Fruit fly (Drosophila melanogaster) whole organism, embryonic: Measurements from ENCODE around the gene CG9518.

Experiments used
- Ada2b ChIP-seq: fragments of 200-800 bp; sonication (Bioruptor generic); IDR thresholded peaks from 2 replicates; pipeline ENCODE4 v1.3.6; 2022; ENCODE audit warnings: missing biosample characterization, missing genetic modification characterization
- Atf6 ChIP-seq: fragments of 200-800 bp; sonication (Bioruptor generic); IDR thresholded peaks from 2 replicates; pipeline ENCODE4 v1.3.6; 2022; ENCODE audit warnings: missing biosample characterization, missing genetic modification characterization
- Bdp1 ChIP-seq: fragments of 200-800 bp; sonication (Bioruptor generic); optimal IDR thresholded peaks from 3 replicates; lab custom pipeline; 2016; ENCODE audit warnings: missing biosample characterization, missing genetic modification characterization
- Bgb ChIP-seq: fragments of 200-800 bp; sonication (Bioruptor generic); IDR thresholded peaks from 2 replicates; pipeline ENCODE4 v1.3.6; 2022; ENCODE audit warnings: missing biosample characterization, missing genetic modification characterization; ENCODE audit not compliant: partially characterized antibody
- CG11085 ChIP-seq: fragments of 200-800 bp; sonication (Bioruptor generic); IDR thresholded peaks from 2 replicates; pipeline ENCODE4 v1.3.6; 2022; ENCODE audit warnings: missing biosample characterization, missing genetic modification characterization
- CG11398 ChIP-seq: fragments of 200-800 bp; sonication (Bioruptor generic); optimal IDR thresholded peaks from 2 replicates; lab custom pipeline; 2016; ENCODE audit warnings: missing biosample characterization, missing genetic modification characterization
- CG12942 ChIP-seq: fragments of 200-800 bp; sonication (Bioruptor generic); optimal IDR thresholded peaks from 3 replicates; lab custom pipeline; 2016; ENCODE audit warnings: missing biosample characterization, missing genetic modification characterization
- CG13894 ChIP-seq: fragments of 200-800 bp; sonication (Bioruptor generic); optimal IDR thresholded peaks from 3 replicates; lab custom pipeline; 2018; ENCODE audit warnings: missing biosample characterization, mild to moderate bottlenecking, missing genetic modification characterization, moderate library complexity
- CG17829 ChIP-seq: fragments of 200-800 bp; optimal IDR thresholded peaks from 2 replicates; lab custom pipeline; 2019; ENCODE audit warnings: missing biosample characterization, mild to moderate bottlenecking, missing genetic modification characterization, moderate library complexity
- CG3726 ChIP-seq: fragments of 200-800 bp; sonication (Bioruptor generic); IDR thresholded peaks from 3 replicates; pipeline ENCODE4, ENCODE4 v1.3.6; 2022; ENCODE audit warnings: missing biosample characterization, missing genetic modification characterization
- CG4854 ChIP-seq: fragments of 200-800 bp; sonication (Bioruptor generic); optimal IDR thresholded peaks from 2 replicates; lab custom pipeline; 2016; ENCODE audit warnings: missing biosample characterization, missing genetic modification characterization, inconsistent platforms
- CG6813 ChIP-seq: fragments of 200-800 bp; sonication (Bioruptor generic); optimal IDR thresholded peaks from 2 replicates; lab custom pipeline; 2017; ENCODE audit warnings: missing biosample characterization, missing genetic modification characterization, mild to moderate bottlenecking, moderate library complexity, missing genetic modification reagents
- CG9817 ChIP-seq: fragments of 200-800 bp; sonication (Bioruptor generic); optimal IDR thresholded peaks from 2 replicates; lab custom pipeline; 2018; ENCODE audit warnings: missing biosample characterization, mild to moderate bottlenecking, missing genetic modification characterization, moderate library complexity
- CG9876 ChIP-seq: fragments of 200-800 bp; sonication (Bioruptor generic); optimal IDR thresholded peaks from 2 replicates; lab custom pipeline; 2016; ENCODE audit warnings: missing biosample characterization, missing genetic modification characterization
- CkIIα-i1 ChIP-seq: fragments of 200-800 bp; sonication (Bioruptor generic); IDR thresholded peaks from 2 replicates; pipeline ENCODE4 v1.3.6; 2022; ENCODE audit warnings: missing biosample characterization, missing genetic modification characterization
- ERR ChIP-seq: fragments of 200-800 bp; sonication (Bioruptor generic); optimal IDR thresholded peaks from 2 replicates; lab custom pipeline; 2016; ENCODE audit warnings: missing biosample characterization, missing genetic modification characterization
- HHEX ChIP-seq: fragments of 200-800 bp; sonication (Bioruptor generic); optimal IDR thresholded peaks from 3 replicates; lab custom pipeline; 2017; ENCODE audit warnings: missing biosample characterization, mild to moderate bottlenecking, missing genetic modification characterization, missing genetic modification reagents
- HLH4C ChIP-seq: fragments of 200-800 bp; sonication (Bioruptor generic); IDR thresholded peaks from 3 replicates; pipeline ENCODE4 v1.3.6; 2022; ENCODE audit warnings: missing biosample characterization, missing genetic modification characterization; ENCODE audit not compliant: partially characterized antibody
- MESR4 ChIP-seq: fragments of 200-800 bp; sonication (Bioruptor generic); optimal IDR thresholded peaks from 2 replicates; lab custom pipeline; 2018; ENCODE audit warnings: missing biosample characterization, mild to moderate bottlenecking, missing genetic modification characterization, moderate library complexity
- Oli ChIP-seq: fragments of 200-800 bp; sonication (Bioruptor generic); optimal IDR thresholded peaks from 2 replicates; lab custom pipeline; 2018; ENCODE audit warnings: missing biosample characterization, mild to moderate bottlenecking, missing genetic modification characterization, moderate library complexity
- PHDP ChIP-seq: fragments of 200-800 bp; sonication (Bioruptor generic); optimal IDR thresholded peaks from 3 replicates; lab custom pipeline; 2018; ENCODE audit warnings: missing biosample characterization, mild to moderate bottlenecking, missing genetic modification characterization, moderate library complexity
- TFAM ChIP-seq: fragments of 200-800 bp; sonication (Bioruptor generic); optimal IDR thresholded peaks from 2 replicates; lab custom pipeline; 2017; ENCODE audit warnings: missing biosample characterization, missing genetic modification characterization, inconsistent platforms
- Usf ChIP-seq: fragments of 200-800 bp; sonication (Bioruptor generic); optimal IDR thresholded peaks from 2 replicates; lab custom pipeline; 2017; ENCODE audit warnings: missing genotype, missing biosample characterization, missing genetic modification characterization
- ac ChIP-seq: fragments of 200-800 bp; sonication (Bioruptor generic); optimal IDR thresholded peaks from 3 replicates; lab custom pipeline; 2017; ENCODE audit warnings: missing biosample characterization, mild to moderate bottlenecking, missing genetic modification characterization
- bbx ChIP-seq: fragments of 200-800 bp; sonication (Bioruptor generic); IDR thresholded peaks from 2 replicates; pipeline ENCODE4 v1.3.6; 2022; ENCODE audit warnings: missing biosample characterization, missing genetic modification characterization; ENCODE audit not compliant: partially characterized antibody
- br ChIP-seq: fragments of >200 bp; optimal IDR thresholded peaks from 2 replicates; lab custom pipeline; 2017
- btn ChIP-seq: fragments of 200-800 bp; sonication (Bioruptor generic); optimal IDR thresholded peaks from 2 replicates; lab custom pipeline; 2016; ENCODE audit warnings: missing biosample characterization, missing genetic modification characterization
- cato ChIP-seq: fragments of 200-800 bp; sonication (Bioruptor generic); optimal IDR thresholded peaks from 2 replicates; lab custom pipeline; 2016; ENCODE audit warnings: missing biosample characterization, missing genetic modification characterization, borderline replicate concordance
- cwo ChIP-seq: fragments of 200-800 bp; sonication (Bioruptor generic); optimal IDR thresholded peaks from 3 replicates; lab custom pipeline; 2017; ENCODE audit warnings: missing biosample characterization, missing genetic modification characterization, mild to moderate bottlenecking, moderate library complexity, missing genetic modification reagents
- dan ChIP-seq: fragments of 200-800 bp; sonication (Bioruptor generic); IDR thresholded peaks from 2 replicates; pipeline ENCODE4 v1.3.6; 2022; ENCODE audit warnings: missing biosample characterization, missing genetic modification characterization
- dmrt11E ChIP-seq: fragments of 200-800 bp; sonication (Bioruptor generic); optimal IDR thresholded peaks from 3 replicates; lab custom pipeline; 2018; ENCODE audit warnings: missing biosample characterization, mild to moderate bottlenecking, missing genetic modification characterization, moderate library complexity
- dpn ChIP-seq, 2 experiments: fragments of 200-800 bp; sonication (Bioruptor generic); optimal IDR thresholded peaks; 3 replicates each; lab custom pipeline; 2016; ENCODE audit warnings: missing biosample characterization in 2 of 2, missing genetic modification characterization in 2 of 2
- dysf ChIP-seq: fragments of 200-800 bp; sonication (Bioruptor generic); IDR thresholded peaks from 3 replicates; pipeline ENCODE4 v1.3.6; 2022; ENCODE audit warnings: missing biosample characterization, missing genetic modification characterization
- en ChIP-seq: fragments of 200-800 bp; sonication (Bioruptor generic); optimal IDR thresholded peaks from 2 replicates; lab custom pipeline; 2016; ENCODE audit warnings: missing biosample characterization, missing genetic modification characterization
- exex ChIP-seq: fragments of 200-800 bp; sonication (Bioruptor generic); optimal IDR thresholded peaks from 4 replicates; lab custom pipeline; 2018; ENCODE audit warnings: missing biosample characterization, mild to moderate bottlenecking, missing genetic modification characterization, moderate library complexity
- insv ChIP-seq, 2 experiments: fragments of 200-800 bp; sonication (Bioruptor generic); optimal IDR thresholded peaks; 3 replicates each; lab custom pipeline; 2016 to 2018; ENCODE audit warnings: missing biosample characterization in 2 of 2, missing genetic modification characterization in 2 of 2
- lmd ChIP-seq: fragments of 200-800 bp; sonication (Bioruptor generic); IDR thresholded peaks from 2 replicates; pipeline ENCODE4 v1.3.6; 2022; ENCODE audit warnings: missing biosample characterization, missing genetic modification characterization
- mld ChIP-seq: fragments of 200-800 bp; sonication (Bioruptor generic); IDR thresholded peaks from 3 replicates; pipeline ENCODE4 v1.3.6; 2022; ENCODE audit warnings: missing biosample characterization, missing genetic modification characterization; ENCODE audit not compliant: partially characterized antibody
- org-1 ChIP-seq: fragments of 200-800 bp; sonication (Bioruptor generic); optimal IDR thresholded peaks from 2 replicates; lab custom pipeline; 2017; ENCODE audit warnings: missing biosample characterization, missing genetic modification characterization
- scrt ChIP-seq: fragments of 200-800 bp; sonication (Bioruptor generic); optimal IDR thresholded peaks from 2 replicates; lab custom pipeline; 2018; ENCODE audit warnings: missing biosample characterization, mild to moderate bottlenecking, missing genetic modification characterization, moderate library complexity
- sens ChIP-seq: fragments of 200-800 bp; sonication (Bioruptor generic); peaks from one replicate; lab custom pipeline; 2016; ENCODE audit warnings: missing biosample characterization, missing genetic modification characterization
- sisA ChIP-seq: fragments of 200-800 bp; sonication (Bioruptor generic); IDR thresholded peaks from 2 replicates; pipeline ENCODE4 v1.3.6; 2022; ENCODE audit warnings: missing biosample characterization, missing genetic modification characterization
- sr ChIP-seq: fragments of 200-800 bp; sonication (Bioruptor generic); IDR thresholded peaks from 3 replicates; pipeline ENCODE4 v1.3.6; 2022; ENCODE audit warnings: missing biosample characterization, missing genetic modification characterization
- stwl ChIP-seq: fragments of 200-800 bp; sonication (Bioruptor generic); optimal IDR thresholded peaks from 3 replicates; lab custom pipeline; 2018; ENCODE audit warnings: missing biosample characterization, mild to moderate bottlenecking, missing genetic modification characterization, moderate library complexity
- tap ChIP-seq: fragments of 200-800 bp; optimal IDR thresholded peaks from 3 replicates; lab custom pipeline; 2019; ENCODE audit warnings: missing biosample characterization, mild to moderate bottlenecking, missing genetic modification characterization, moderate library complexity
- trem ChIP-seq: fragments of 200-800 bp; optimal IDR thresholded peaks from 3 replicates; lab custom pipeline; 2019; ENCODE audit warnings: missing biosample characterization, mild to moderate bottlenecking, missing genetic modification characterization, moderate library complexity
- ttk ChIP-seq: fragments of 200-800 bp; sonication (Bioruptor generic); IDR thresholded peaks from 2 replicates; pipeline ENCODE4 v2.1.2; 2022; ENCODE audit warnings: missing biosample characterization, missing genetic modification characterization
- unc-4 ChIP-seq: fragments of 200-800 bp; sonication (Bioruptor generic); IDR thresholded peaks from 2 replicates; pipeline ENCODE4 v1.3.6; 2022; ENCODE audit warnings: missing biosample characterization, missing genetic modification characterization; ENCODE audit not compliant: partially characterized antibody
- unpg ChIP-seq: fragments of 200-800 bp; sonication (Bioruptor generic); optimal IDR thresholded peaks from 3 replicates; lab custom pipeline; 2018; ENCODE audit warnings: missing biosample characterization, mild to moderate bottlenecking, missing genetic modification characterization, moderate library complexity
- zf30C ChIP-seq: fragments of 200-800 bp; sonication (Bioruptor generic); optimal IDR thresholded peaks from 3 replicates; lab custom pipeline; 2018; ENCODE audit warnings: missing biosample characterization, mild to moderate bottlenecking, missing genetic modification characterization

The CG9518 gene

DNA sequence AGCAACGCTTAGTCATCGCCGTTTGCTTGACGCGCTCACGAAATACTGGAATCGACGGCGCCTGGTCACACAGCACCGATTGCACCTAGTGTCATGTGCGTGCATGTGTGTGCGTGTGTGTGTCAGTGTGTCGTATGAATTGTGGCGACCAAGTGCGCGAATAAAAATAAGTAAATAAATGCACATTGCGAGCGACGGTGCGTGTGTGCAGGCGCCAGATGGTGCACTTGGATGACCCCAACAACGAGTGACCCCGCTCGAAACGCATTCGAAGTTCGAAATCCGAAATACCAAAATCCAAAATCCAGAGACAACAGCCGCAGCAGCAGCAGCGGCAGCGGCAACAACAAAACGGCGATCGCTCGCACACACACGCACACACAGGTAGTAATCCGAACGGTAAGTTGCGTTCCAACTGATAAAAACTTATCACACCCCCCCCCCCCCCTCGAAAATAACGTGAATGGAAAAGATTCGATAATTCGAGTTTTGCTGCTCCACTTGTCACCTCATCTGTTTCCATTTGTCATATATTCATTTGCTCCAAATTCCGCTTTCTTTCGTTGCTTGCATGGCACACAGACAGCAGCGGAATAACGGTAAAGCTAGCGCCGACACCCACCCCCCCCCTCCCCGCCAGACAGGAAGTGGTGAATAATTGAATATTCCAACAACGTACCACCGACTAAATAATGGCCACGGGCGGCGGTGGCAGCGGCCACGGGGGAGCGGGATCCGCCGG lies 38.2 kb downstream of the CG9518 start, which contains the start of gene CG14411 (continued):
- TF ChIP-seq tap (tag; lab: Kevin White, UChicago) (no peak), ERR (GFP tag; lab: Kevin White, UChicago) (no peak), insv (GFP tag; optimal IDR thresholded peaks at IDR 0.05; lab: Kevin White, UChicago) (peak in 1 of 2 experiments; percentile 11), br (lab: Kevin White, UChicago) (no peak), dmrt11E (no peak), MESR4 (peak; percentile 74), sens (no peak), unpg (GFP tag; lab: Kevin White, UChicago) (no peak), cato (GFP tag; lab: Kevin White, UChicago) (no peak), ttk (no peak), CG11085 (GFP tag; lab: Robert Waterston, UW) (no peak), Ada2b (GFP tag; lab: Robert Waterston, UW) (no peak), CkIIα-i1 (GFP tag; lab: Robert Waterston, UW) (no peak), sisA (GFP tag; lab: Robert Waterston, UW) (no peak), TFAM (GFP tag; lab: Kevin White, UChicago) (no peak), stwl (tag; lab: Kevin White, UChicago) (peak; percentile 81), Atf6 (GFP tag; lab: Robert Waterston, UW) (no peak), dpn (GFP tag; optimal IDR thresholded peaks at IDR 0.05; lab: Kevin White, UChicago) (no peak), en (no peak), Oli (tag; lab: Kevin White, UChicago) (no peak), CG13894 (tag; lab: Kevin White, UChicago) (no peak), CG17829 (tag; lab: Kevin White, UChicago) (peak; percentile 1), Bgb (GFP tag; lab: Robert Waterston, UW) (peak; percentile 29; the same call in 1 of the 2 replicates), zf30C (no peak), Bdp1 (no peak), bbx (GFP tag; lab: Robert Waterston, UW) (no peak), CG11398 (GFP tag; lab: Kevin White, UChicago) (no peak), mld (no peak), Usf (GFP tag; lab: Kevin White, UChicago) (no peak), unc-4 (GFP tag; lab: Robert Waterston, UW) (no peak), ac (no peak), PHDP (no peak), sr (GFP tag; lab: Robert Waterston, UW) (no peak), lmd (GFP tag; lab: Robert Waterston, UW) (no peak), cwo (GFP tag; lab: Kevin White, UChicago) (no peak), CG12942 (GFP tag; lab: Kevin White, UChicago) (no peak), dan (GFP tag; lab: Robert Waterston, UW) (no peak), HLH4C (no peak), CG6813 (GFP tag; lab: Kevin White, UChicago) (no peak), HHEX (GFP tag; lab: Kevin White, UChicago) (no peak), trem (tag; lab: Kevin White, UChicago) (peak; percentile 68), org-1 (GFP tag; lab: Kevin White, UChicago) (no peak), CG4854 (no peak), exex (no peak), dysf (GFP tag; lab: Robert Waterston, UW) (0 out of 3 replicates have a peak, but pooled peaks have one; percentile 5), CG3726 (GFP tag; lab: Robert Waterston, UW) (no peak), btn (GFP tag; lab: Kevin White, UChicago) (no peak), scrt (no peak), CG9876 (GFP tag; lab: Kevin White, UChicago) (no peak), CG9817 (no peak)
